Worm (Caenorhabditis elegans): ENCODE results near the gene C49C8.3.

C49C8.3 gene

ce11 chrIV:8602877-8603276, 41.7 kb upstream of the C49C8.3 start, which contains the start of gene Y59H11AR.10:
Gene Y59H11AR.10 (plus strand): TSS chrIV:8603177.
- TF ChIP-seq snpc-4 (tag; optimal IDR thresholded peaks at IDR 0.05) = no peak

- TF ChIP-seq nhr-237 (tag; optimal IDR thresholded peaks at IDR 0.05) = no peak
- peak; percentile 53 for TF ChIP-seq nhr-11 (tag; optimal IDR thresholded peaks at IDR 0.05)
Observed at ce11 chrIV:8605217-8605616, 39.3 kb upstream of the C49C8.3 start.

- TF ChIP-seq pqm-1 (tag; optimal IDR thresholded peaks at IDR 0.05) (no peak), nhr-12 (tag; optimal IDR thresholded peaks at IDR 0.05) (no peak), elt-1 (tag; optimal IDR thresholded peaks at IDR 0.05) (peak; percentile 63), jun-1 (tag; optimal IDR thresholded peaks at IDR 0.05) (no peak)
Observed at ce11 chrIV:8608204-8608603, 36.3 kb upstream of the C49C8.3 start.

DNA sequence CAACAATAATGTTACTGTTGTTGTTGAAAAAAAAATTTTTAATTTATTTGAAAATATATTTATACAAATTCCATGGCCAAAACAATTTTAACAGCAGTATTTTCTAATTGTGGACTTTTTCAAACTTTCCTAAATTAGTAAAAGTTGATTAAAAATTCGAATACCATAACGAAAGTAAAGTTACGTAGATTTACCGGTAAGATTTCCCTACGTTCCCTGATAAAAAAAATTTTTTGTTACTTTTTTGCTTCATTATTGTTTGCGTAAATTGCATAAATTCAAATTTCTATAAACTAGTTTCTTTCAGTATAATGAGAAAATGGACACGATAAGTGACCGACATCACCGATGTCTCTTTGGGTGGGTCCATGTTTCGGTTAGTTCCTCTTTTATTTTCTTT, 35.6 kb upstream of the C49C8.3 start, which contains the start of gene F42A9.6:
Gene F42A9.6 (plus strand): TSS at position 301 of the 400 bp plus-strand sequence.
- TF ChIP-seq zag-1 (tag; optimal IDR thresholded peaks at IDR 0.05) = no peak
- TF ChIP-seq elt-2 (tag; optimal IDR thresholded peaks at IDR 0.05) = no peak
- no peak for TF ChIP-seq R02D3.7 (tag; optimal IDR thresholded peaks at IDR 0.05)
- TF ChIP-seq nhr-25 (tag; optimal IDR thresholded peaks at IDR 0.05) = no peak
- TF ChIP-seq sea-2 (GFP tag; optimal IDR thresholded peaks at IDR 0.05) = no peak
- TF ChIP-seq nhr-23 (tag; optimal IDR thresholded peaks at IDR 0.05) = no peak
- no peak for TF ChIP-seq daf-12 (tag; optimal IDR thresholded peaks at IDR 0.05)
- TF ChIP-seq skn-1 (tag; optimal IDR thresholded peaks at IDR 0.05) = no peak
- no peak for TF ChIP-seq unc-39 (tag; optimal IDR thresholded peaks at IDR 0.05)

DNA sequence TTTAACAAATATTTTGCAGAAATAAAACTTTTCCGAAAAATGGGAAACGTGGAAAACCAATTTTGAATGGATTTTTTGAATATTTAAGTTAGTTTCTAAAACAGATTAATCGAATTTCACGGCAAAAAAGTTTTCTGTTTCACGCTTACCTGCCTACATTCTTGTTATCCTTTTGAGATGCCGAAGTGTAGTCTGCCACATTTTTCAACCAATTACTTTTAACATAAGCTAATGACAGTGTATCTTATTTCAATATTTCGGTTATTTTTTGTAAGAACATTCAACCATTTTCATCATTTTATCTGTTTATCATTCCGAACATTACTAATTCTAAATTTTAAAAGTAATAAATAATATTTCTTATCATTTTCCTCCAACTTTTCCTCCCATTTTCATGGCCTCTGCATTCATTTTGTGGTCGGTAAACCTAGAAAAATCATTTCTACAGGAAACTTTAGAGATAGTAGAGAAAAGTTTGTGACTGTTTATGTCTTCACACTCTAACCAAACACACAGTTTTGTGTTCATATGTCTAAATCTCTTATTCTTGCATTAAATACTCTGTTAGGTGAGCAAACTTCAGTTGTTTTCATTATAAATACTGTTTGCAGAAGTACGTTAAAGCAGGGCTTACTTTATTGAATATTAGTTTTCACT, 32.5 kb upstream of the C49C8.3 start, which contains the start of the genes F42A9.17 and cyp-33E2:
Gene F42A9.17 (minus strand): TSS at position 51 of the 657 bp plus-strand sequence.
Gene cyp-33E2 (plus strand): TSS at position 449 of the 657 bp plus-strand sequence.
- TF ChIP-seq pqm-1 (tag; optimal IDR thresholded peaks at IDR 0.05) = peak; percentile 83
- no peak for TF ChIP-seq tbx-2 (tag; optimal IDR thresholded peaks at IDR 0.05)
- peak; percentile 67 for TF ChIP-seq elt-2 (tag; optimal IDR thresholded peaks at IDR 0.05)
- peak; percentile 91 for TF ChIP-seq pha-4 (tag; optimal IDR thresholded peaks at IDR 0.05)

- peak; percentile 17 for TF ChIP-seq elt-2 (tag; optimal IDR thresholded peaks at IDR 0.05)
- no peak for TF ChIP-seq fkh-2 (tag; optimal IDR thresholded peaks at IDR 0.05)
Observed at ce11 chrIV:8614680-8615079, 29.9 kb upstream of the C49C8.3 start, which contains the start of gene cyp-33E3. Gene cyp-33E3 (plus strand): TSS chrIV:8614995.

ce11 chrIV:8615314-8615713, 29.2 kb upstream of the C49C8.3 start:
- TF ChIP-seq unc-39 (tag; optimal IDR thresholded peaks at IDR 0.05) (no peak), nhr-23 (tag; optimal IDR thresholded peaks at IDR 0.05) (no peak), hmg-11 (tag; optimal IDR thresholded peaks at IDR 0.05) (no peak), nhr-237 (tag; optimal IDR thresholded peaks at IDR 0.05) (no peak), lin-15B (tag; optimal IDR thresholded peaks at IDR 0.05) (no peak), nhr-76 (tag; optimal IDR thresholded peaks at IDR 0.05) (no peak), elt-2 (tag; optimal IDR thresholded peaks at IDR 0.05) (no peak), nhr-28 (tag; optimal IDR thresholded peaks at IDR 0.05) (no peak), ceh-9 (tag; optimal IDR thresholded peaks at IDR 0.05) (no peak), elt-3 (tag; optimal IDR thresholded peaks at IDR 0.05) (no peak), fkh-2 (tag; optimal IDR thresholded peaks at IDR 0.05) (no peak), pha-4 (tag; optimal IDR thresholded peaks at IDR 0.05) (no peak), sea-2 (GFP tag; optimal IDR thresholded peaks at IDR 0.05) (no peak), aly-2 (tag; optimal IDR thresholded peaks at IDR 0.05) (no peak), pqm-1 (tag; optimal IDR thresholded peaks at IDR 0.05) (no peak), nhr-43 (tag; optimal IDR thresholded peaks at IDR 0.05; ENCODE audit: poor library complexity, severe bottlenecking) (no peak)

DNA sequence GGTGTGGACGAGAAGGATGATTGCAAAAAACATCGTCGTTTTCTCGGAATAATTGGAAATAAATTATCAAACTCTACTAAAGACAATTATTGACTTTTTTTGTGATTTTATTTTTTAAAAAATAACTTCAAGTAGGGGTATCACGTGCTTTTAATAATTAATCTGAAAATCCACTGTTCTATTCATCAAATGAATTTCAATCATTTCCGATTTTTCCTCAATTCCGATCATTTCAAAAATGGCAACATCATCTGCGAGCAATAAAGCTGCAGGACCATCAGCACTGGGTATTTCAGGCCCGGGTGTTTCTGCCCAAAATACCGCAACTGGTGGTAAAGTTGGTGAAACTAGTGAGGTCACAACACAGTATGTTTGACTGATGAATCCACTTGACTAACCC, 27.5 kb upstream of the C49C8.3 start, which contains the start of the genes F42A9.7 and F42A9.3:
Gene F42A9.7 (minus strand): TSS at position 101 of the 400 bp plus-strand sequence.
Gene F42A9.3 (plus strand): TSS at position 214 of the 400 bp plus-strand sequence.
- no peak for TF ChIP-seq nfya-1 (tag; optimal IDR thresholded peaks at IDR 0.05; ENCODE audit: insufficient read depth)
- TF ChIP-seq nhr-76 (tag; optimal IDR thresholded peaks at IDR 0.05) = no peak
- TF ChIP-seq elt-3 (tag; optimal IDR thresholded peaks at IDR 0.05) = no peak
- TF ChIP-seq daf-12 (tag; optimal IDR thresholded peaks at IDR 0.05) = no peak
- no peak for TF ChIP-seq R02D3.7 (tag; optimal IDR thresholded peaks at IDR 0.05)
- TF ChIP-seq ztf-4 (tag; optimal IDR thresholded peaks at IDR 0.05) = no peak
- TF ChIP-seq nhr-28 (tag; optimal IDR thresholded peaks at IDR 0.05) = no peak
- TF ChIP-seq skn-1 (tag; optimal IDR thresholded peaks at IDR 0.05) = no peak
- no peak for TF ChIP-seq ceh-28 (tag; optimal IDR thresholded peaks at IDR 0.05)
- no peak for TF ChIP-seq eor-1 (tag; optimal IDR thresholded peaks at IDR 0.05)
- TF ChIP-seq nhr-23 (tag; optimal IDR thresholded peaks at IDR 0.05) = no peak
